Fruit fly (Drosophila melanogaster) whole organism, pupa: ENCODE measurements around the gene Cp18.

Experiments
- CG12605 ChIP-seq: fragments of 200-800 bp; sonication (Bioruptor generic); IDR thresholded peaks from 2 replicates; pipeline ENCODE4 v1.3.6; 2022; ENCODE audit warnings: missing biosample characterization, missing genetic modification characterization
- CG13204 ChIP-seq: fragments of 200-800 bp; sonication (Bioruptor generic); optimal IDR thresholded peaks from 2 replicates; lab custom pipeline; 2018; ENCODE audit warnings: missing biosample characterization, mild to moderate bottlenecking, missing genetic modification characterization, moderate library complexity
- CG15710 ChIP-seq: fragments of 200-800 bp; sonication (Bioruptor generic); optimal IDR thresholded peaks from 2 replicates; lab custom pipeline; 2018; ENCODE audit warnings: missing biosample characterization, mild to moderate bottlenecking, missing genetic modification characterization, moderate library complexity
- CG17806 ChIP-seq: fragments of 200-800 bp; sonication (Bioruptor generic); optimal IDR thresholded peaks from 2 replicates; lab custom pipeline; 2018; ENCODE audit warnings: missing biosample characterization, mild to moderate bottlenecking, missing genetic modification characterization, moderate library complexity
- CG32121 ChIP-seq: fragments of 200-800 bp; sonication (Bioruptor generic); IDR thresholded peaks from 2 replicates; pipeline ENCODE4 v1.3.6; 2022; ENCODE audit warnings: missing biosample characterization, missing genetic modification characterization
- CG8159 ChIP-seq: fragments of 200-800 bp; sonication (Bioruptor generic); optimal IDR thresholded peaks from 3 replicates; lab custom pipeline; 2018; ENCODE audit warnings: missing biosample characterization, mild to moderate bottlenecking, missing genetic modification characterization, moderate library complexity
- CG8301 ChIP-seq: fragments of 200-800 bp; sonication (Bioruptor generic); optimal IDR thresholded peaks from 2 replicates; lab custom pipeline; 2018; ENCODE audit warnings: missing biosample characterization, mild to moderate bottlenecking, missing genetic modification characterization
- CG9948 ChIP-seq: fragments of 200-800 bp; sonication (Bioruptor generic); optimal IDR thresholded peaks from 2 replicates; lab custom pipeline; 2018; ENCODE audit warnings: missing biosample characterization, mild to moderate bottlenecking, missing genetic modification characterization, moderate library complexity
- EcR ChIP-seq: fragments of 200-800 bp; sonication (Bioruptor generic); optimal IDR thresholded peaks from 3 replicates; lab custom pipeline; 2019; ENCODE audit warnings: missing biosample characterization, missing genetic modification characterization, mild to moderate bottlenecking, moderate library complexity, missing genetic modification reagents
- Ets98B ChIP-seq: fragments of 200-800 bp; sonication (Bioruptor generic); IDR thresholded peaks from 2 replicates; pipeline ENCODE4 v1.3.6; 2022; ENCODE audit warnings: missing biosample characterization, missing genetic modification characterization
- Pif1A ChIP-seq: fragments of 200-800 bp; sonication (Bioruptor generic); optimal IDR thresholded peaks from 3 replicates; lab custom pipeline; 2016; ENCODE audit warnings: missing biosample characterization, missing genetic modification characterization
- Pif1B ChIP-seq: fragments of 200-800 bp; sonication (Bioruptor generic); optimal IDR thresholded peaks from 3 replicates; lab custom pipeline; 2016; ENCODE audit warnings: missing biosample characterization, missing genetic modification characterization
- rn ChIP-seq: fragments of 200-800 bp; sonication (Bioruptor generic); IDR thresholded peaks from 2 replicates; pipeline ENCODE4 v1.3.6; 2022; ENCODE audit warnings: missing biosample characterization, missing genetic modification characterization

- TF ChIP-seq CG17806 (tag; lab: Kevin White, UChicago) (no peak), CG8159 (tag; lab: Kevin White, UChicago) (no peak), CG8301 (no peak), rn (GFP tag; lab: Robert Waterston, UW) (no peak), CG13204 (GFP tag; lab: Kevin White, UChicago) (no peak), CG12605 (no peak), CG15710 (no peak), EcR (GFP tag; lab: Kevin White, UChicago) (no peak), Pif1B (GFP tag; lab: Kevin White, UChicago) (no peak), Ets98B (GFP tag; lab: Robert Waterston, UW) (no peak), CG9948 (no peak), CG32121 (GFP tag; lab: Robert Waterston, UW) (no peak), Pif1A (GFP tag; lab: Kevin White, UChicago) (no peak)
These were observed 36.9 kb upstream of the Cp18 start for dm6 chr3L:8689675-8690074.
